Worm (Caenorhabditis elegans) whole organism, young adult: ENCODE measurements around the gene Y54G11A.7.

Experiments used
- B0261.1 ChIP-seq: sonication (generic microtip); optimal IDR thresholded peaks from 2 replicates; lab custom pipeline; 2016; ENCODE audit warnings: mild to moderate bottlenecking, missing genetic modification characterization, moderate library complexity, missing compliant biosample characterization
- B0336.3 ChIP-seq: fragments of 200-800 bp; sonication (Bioruptor generic); IDR thresholded peaks from 2 replicates; pipeline ENCODE4 v1.3.6; 2022; ENCODE audit warnings: missing genetic modification characterization, missing compliant biosample characterization
- C06A6.2 ChIP-seq: fragments of 200-800 bp; sonication (Bioruptor generic); conservative IDR thresholded peaks from 2 replicates; pipeline ENCODE4 v1.3.6; 2022; ENCODE audit warnings: missing genetic modification characterization, missing compliant biosample characterization
- C17E4.6 ChIP-seq: fragments of 200-800 bp; sonication (Bioruptor generic); IDR thresholded peaks from 2 replicates; pipeline ENCODE4 v1.3.6; 2022; ENCODE audit warnings: missing genetic modification reagents, missing genetic modification characterization, missing compliant biosample characterization
- F49E8.2 ChIP-seq: sonication (generic microtip); optimal IDR thresholded peaks from 3 replicates; lab custom pipeline; 2017; ENCODE audit warnings: missing genetic modification characterization, mild to moderate bottlenecking, missing compliant biosample characterization, antibody characterized with exemption, moderate library complexity; ENCODE audit not compliant: insufficient read depth
- F55B11.4 ChIP-seq: sonication (generic microtip); optimal IDR thresholded peaks from 2 replicates; lab custom pipeline; 2016; ENCODE audit warnings: missing compliant biosample characterization, missing genetic modification characterization, borderline replicate concordance; ENCODE audit not compliant: insufficient read depth
- F57A8.1 ChIP-seq: fragments of 200-800 bp; sonication (Bioruptor generic); optimal IDR thresholded peaks from 2 replicates; lab custom pipeline; 2018; ENCODE audit warnings: mild to moderate bottlenecking, missing genetic modification characterization, moderate library complexity, missing compliant biosample characterization
- F57C9.4 ChIP-seq: sonication (generic microtip); optimal IDR thresholded peaks from 2 replicates; lab custom pipeline; 2017; ENCODE audit warnings: mild to moderate bottlenecking, missing genetic modification characterization, missing compliant biosample characterization
- T26A5.8 ChIP-seq: sonication (generic microtip); optimal IDR thresholded peaks from 2 replicates; lab custom pipeline; 2016; ENCODE audit warnings: missing genetic modification characterization, missing compliant biosample characterization
- Y53F4B.3 ChIP-seq: fragments of 200-800 bp; sonication (Bioruptor generic); IDR thresholded peaks from 2 replicates; pipeline ENCODE4 v1.3.6; 2022; ENCODE audit warnings: missing genetic modification reagents, missing genetic modification characterization, missing compliant biosample characterization
- Y53G8AR.9 ChIP-seq: fragments of 200-800 bp; sonication (Bioruptor generic); conservative IDR thresholded peaks from 2 replicates; pipeline ENCODE4 v1.3.6; 2022; ENCODE audit warnings: missing genetic modification reagents, missing genetic modification characterization, missing compliant biosample characterization
- Y56A3A.18 ChIP-seq: fragments of 200-800 bp; sonication (Bioruptor generic); IDR thresholded peaks from 2 replicates; pipeline ENCODE4 v1.3.6; 2022; ENCODE audit warnings: missing genetic modification reagents, missing genetic modification characterization, missing compliant biosample characterization
- Y79H2A.3 ChIP-seq: fragments of 200-800 bp; sonication (Bioruptor generic); conservative IDR thresholded peaks from 2 replicates; pipeline ENCODE4 v1.3.6; 2022; ENCODE audit warnings: missing genetic modification reagents, missing genetic modification characterization, missing compliant biosample characterization
- Y95B8A.8 ChIP-seq: fragments of 200-800 bp; sonication (Bioruptor generic); IDR thresholded peaks from 2 replicates; pipeline ENCODE4 v1.3.6; 2022; ENCODE audit warnings: missing genetic modification reagents, missing genetic modification characterization, missing compliant biosample characterization
- akir-1 ChIP-seq: fragments of 200-800 bp; sonication (Bioruptor generic); optimal IDR thresholded peaks from 2 replicates; lab custom pipeline; 2018; ENCODE audit warnings: mild to moderate bottlenecking, missing genetic modification characterization, moderate library complexity, missing compliant biosample characterization
- ama-1 ChIP-seq, 3 experiments: fragments of 150-350 bp in 1 of 3; sonication (generic microtip) in 2 of 3; optimal IDR thresholded peaks; 2 replicates each; lab custom pipeline; 2014 to 2018; ENCODE audit warnings: missing biosample characterization in 2 of 3, missing genetic modification characterization in 2 of 3, missing genetic modification reagents in 2 of 3
- atf-7 ChIP-seq: sonication (generic microtip); optimal IDR thresholded peaks from 2 replicates; lab custom pipeline; 2017; ENCODE audit warnings: mild to moderate bottlenecking, missing genetic modification characterization, missing compliant biosample characterization
- ccch-3 ChIP-seq: fragments of 200-800 bp; sonication (Bioruptor generic); optimal IDR thresholded peaks from 2 replicates; lab custom pipeline; 2018; ENCODE audit warnings: mild to moderate bottlenecking, missing genetic modification characterization, missing compliant biosample characterization
- cebp-1 ChIP-seq, 2 experiments: fragments of 200-800 bp in 1 of 2; sonication (Bioruptor generic) in 1 of 2; sonication (generic microtip) in 1 of 2; IDR thresholded peaks in 1 of 2; optimal IDR thresholded peaks in 1 of 2; 2 replicates each; pipeline versions ENCODE4 v1.3.6 to Lab custom; 2017 to 2022; ENCODE audit warnings: missing compliant biosample characterization in 2 of 2, missing genetic modification characterization in 2 of 2, mild to moderate bottlenecking in 1 of 2, missing genetic modification reagents in 1 of 2, moderate library complexity in 1 of 2
- ceh-58 ChIP-seq: fragments of 200-800 bp; sonication (Bioruptor generic); IDR thresholded peaks from 2 replicates; pipeline ENCODE4 v1.3.6; 2022; ENCODE audit warnings: missing genetic modification characterization, missing compliant biosample characterization
- ceh-91 ChIP-seq: fragments of 200-800 bp; sonication (Bioruptor generic); IDR thresholded peaks from 2 replicates; pipeline ENCODE4 v1.3.6; 2022; ENCODE audit warnings: missing genetic modification reagents, missing genetic modification characterization, missing compliant biosample characterization
- dox-1 ChIP-seq: fragments of 200-800 bp; sonication (Bioruptor generic); IDR thresholded peaks from 2 replicates; pipeline ENCODE4 v1.3.6; 2022; ENCODE audit warnings: missing genetic modification reagents, missing genetic modification characterization, missing compliant biosample characterization
- dpl-1 ChIP-seq: fragments of 150-350 bp; optimal IDR thresholded peaks from 2 replicates; lab custom pipeline; 2014; ENCODE audit warnings: missing biosample characterization, missing genetic modification reagents, missing genetic modification characterization
- egrh-3 ChIP-seq: fragments of 200-800 bp; sonication (Bioruptor generic); IDR thresholded peaks from 2 replicates; pipeline ENCODE4 v1.3.6; 2022; ENCODE audit warnings: missing genetic modification reagents, missing genetic modification characterization, missing compliant biosample characterization
- fkh-3 ChIP-seq: sonication (generic microtip); optimal IDR thresholded peaks from 2 replicates; lab custom pipeline; 2016; ENCODE audit warnings: mild to moderate bottlenecking, missing genetic modification characterization, missing compliant biosample characterization
- lin-26 ChIP-seq: fragments of 200-800 bp; sonication (Bioruptor generic); IDR thresholded peaks from 2 replicates; pipeline ENCODE4 v1.3.6; 2022; ENCODE audit warnings: missing genetic modification reagents, missing genetic modification characterization, missing compliant biosample characterization
- lin-40 ChIP-seq: sonication (generic microtip); optimal IDR thresholded peaks from 2 replicates; lab custom pipeline; 2016; ENCODE audit warnings: missing genetic modification characterization, mild to moderate bottlenecking, missing compliant biosample characterization, missing genotype, missing genetic modification reagents
- lir-1 ChIP-seq: fragments of 200-800 bp; sonication (Bioruptor generic); conservative IDR thresholded peaks from 2 replicates; pipeline ENCODE4 v1.3.6; 2022; ENCODE audit warnings: missing genetic modification reagents, missing genetic modification characterization, missing compliant biosample characterization
- lsl-1 ChIP-seq: fragments of 200-800 bp; sonication (Bioruptor generic); optimal IDR thresholded peaks from 2 replicates; lab custom pipeline; 2018; ENCODE audit warnings: mild to moderate bottlenecking, missing genetic modification characterization, moderate library complexity, missing compliant biosample characterization
- madf-6 ChIP-seq: fragments of 200-800 bp; sonication (Bioruptor generic); IDR thresholded peaks from 2 replicates; pipeline ENCODE4 v1.3.6; 2022; ENCODE audit warnings: missing genetic modification reagents, missing genetic modification characterization, missing compliant biosample characterization
- mcd-1 ChIP-seq: fragments of 200-800 bp; sonication (Bioruptor generic); IDR thresholded peaks from 2 replicates; pipeline ENCODE4 v1.3.6; 2022; ENCODE audit warnings: missing genetic modification reagents, missing genetic modification characterization, missing compliant biosample characterization
- mes-4 ChIP-seq: sonication (generic microtip); optimal IDR thresholded peaks from 2 replicates; lab custom pipeline; 2016; ENCODE audit warnings: missing genotype, missing genetic modification characterization, missing compliant biosample characterization
- mxl-1 ChIP-seq: sonication (generic microtip); optimal IDR thresholded peaks from 2 replicates; lab custom pipeline; 2016; ENCODE audit warnings: missing genetic modification characterization, missing compliant biosample characterization
- nhr-179 ChIP-seq: sonication (generic microtip); optimal IDR thresholded peaks from 2 replicates; lab custom pipeline; 2016; ENCODE audit warnings: mild to moderate bottlenecking, missing genetic modification characterization, missing compliant biosample characterization
- nhr-80 ChIP-seq: sonication (generic microtip); optimal IDR thresholded peaks from 2 replicates; lab custom pipeline; 2016; ENCODE audit warnings: missing genetic modification characterization, missing compliant biosample characterization
- pbrm-1 ChIP-seq: fragments of 200-800 bp; sonication (Bioruptor generic); IDR thresholded peaks from 2 replicates; pipeline ENCODE4 v1.3.6; 2022; ENCODE audit warnings: missing genetic modification reagents, missing genetic modification characterization, missing compliant biosample characterization
- rcor-1 ChIP-seq: fragments of 200-800 bp; sonication (Bioruptor generic); IDR thresholded peaks from 2 replicates; pipeline ENCODE4 v1.3.6; 2022; ENCODE audit warnings: missing genetic modification reagents, missing genetic modification characterization, missing compliant biosample characterization
- snpc-3.4 ChIP-seq: sonication (generic microtip); optimal IDR thresholded peaks from 2 replicates; lab custom pipeline; 2017; ENCODE audit warnings: missing genetic modification characterization, mild to moderate bottlenecking, missing compliant biosample characterization, antibody characterized with exemption, moderate library complexity, missing genotype, missing genetic modification reagents
- snpc-4 ChIP-seq, 5 experiments: fragments of 150-350 bp in 1 of 5; sonication (generic microtip) in 4 of 5; optimal IDR thresholded peaks; 2 replicates each; lab custom pipeline; 2014 to 2018; ENCODE audit warnings: missing genetic modification characterization in 5 of 5, missing biosample characterization in 3 of 5, antibody characterized with exemption in 2 of 5, mild to moderate bottlenecking in 2 of 5, missing compliant biosample characterization in 2 of 5, missing genotype in 2 of 5, moderate library complexity in 2 of 5, missing genetic modification reagents in 1 of 5
- somi-1 ChIP-seq: fragments of 200-800 bp; sonication (Bioruptor generic); optimal IDR thresholded peaks from 2 replicates; lab custom pipeline; 2018; ENCODE audit warnings: mild to moderate bottlenecking, missing genetic modification characterization, missing compliant biosample characterization
- tbp1 ChIP-seq: fragments of 200-800 bp; sonication (Bioruptor generic); optimal IDR thresholded peaks from 2 replicates; lab custom pipeline; 2018; ENCODE audit warnings: mild to moderate bottlenecking, missing genetic modification characterization, missing compliant biosample characterization
- tlf-1 ChIP-seq: fragments of 200-800 bp; sonication (Bioruptor generic); optimal IDR thresholded peaks from 2 replicates; lab custom pipeline; 2018; ENCODE audit warnings: mild to moderate bottlenecking, missing genetic modification characterization, missing compliant biosample characterization
- xnd-1 ChIP-seq: sonication (generic microtip); optimal IDR thresholded peaks from 2 replicates; lab custom pipeline; 2016; ENCODE audit warnings: missing genotype, missing genetic modification reagents, missing genetic modification characterization, missing compliant biosample characterization
- zfh-2 ChIP-seq: fragments of 200-800 bp; sonication (Bioruptor generic); conservative IDR thresholded peaks from 2 replicates; pipeline ENCODE4 v1.3.6; 2022; ENCODE audit warnings: missing genetic modification reagents, missing genetic modification characterization, missing compliant biosample characterization
- ztf-18 ChIP-seq: sonication (generic microtip); optimal IDR thresholded peaks from 2 replicates; lab custom pipeline; 2016; ENCODE audit warnings: missing genotype, mild to moderate bottlenecking, missing genetic modification characterization, missing compliant biosample characterization
- ztf-25 ChIP-seq: fragments of 200-800 bp; sonication (Bioruptor generic); IDR thresholded peaks from 2 replicates; pipeline ENCODE4 v1.3.6; 2022; ENCODE audit warnings: missing genetic modification reagents, missing genetic modification characterization, missing compliant biosample characterization
- ztf-26 ChIP-seq: sonication (generic microtip); optimal IDR thresholded peaks from 2 replicates; lab custom pipeline; 2017; ENCODE audit warnings: missing genetic modification characterization, missing compliant biosample characterization

The Y54G11A.7 gene

DNA sequence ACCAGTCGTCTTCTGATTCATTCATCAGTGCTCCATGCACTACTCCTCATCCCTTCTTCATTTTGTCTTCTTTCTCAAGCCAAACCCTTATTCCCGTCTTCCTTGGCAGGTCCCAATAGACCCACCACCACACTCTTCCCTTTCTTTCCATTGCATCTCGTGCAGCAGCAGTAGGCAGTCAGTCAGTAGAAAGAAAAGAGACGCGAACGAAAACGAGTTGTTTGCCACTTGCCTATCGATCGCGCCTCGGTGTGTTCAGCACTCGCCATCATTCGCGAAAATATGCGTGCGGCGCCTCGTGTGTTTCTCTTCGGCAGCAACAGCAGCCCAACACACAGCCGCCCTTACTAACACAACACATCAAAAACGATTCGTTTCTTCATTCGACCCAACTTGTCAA is 47.6 kb upstream of the Y54G11A.7 start (continued):
- TF ChIP-seq T26A5.8 (no peak), zfh-2 (GFP tag; lab: Robert Waterston, UW) (peak; percentile 46; the same call in 1 of the 2 replicates), ceh-58 (GFP tag; lab: Robert Waterston, UW) (no peak), snpc-3.4 (tag; lab: Kevin White, UChicago) (no peak), egrh-3 (GFP tag; lab: Robert Waterston, UW) (peak; percentile 24), tbp1 (GFP tag; lab: Kevin White, UChicago) (no peak), ztf-18 (no peak), akir-1 (GFP tag; lab: Kevin White, UChicago) (no peak), tlf-1 (no peak), cebp-1 (GFP tag; IDR thresholded peaks at IDR 0.05; lab: Robert Waterston, UW) (no peak), cebp-1 (tag; optimal IDR thresholded peaks at IDR 0.05; lab: Kevin White, UChicago) (peak; percentile 33), F57C9.4 (tag; lab: Kevin White, UChicago) (no peak), mxl-1 (tag; lab: Kevin White, UChicago) (no peak), C06A6.2 (GFP tag; lab: Robert Waterston, UW) (0 out of 2 replicates have a peak, but pooled peaks have one; percentile 36), xnd-1 (no peak), F57A8.1 (GFP tag; lab: Kevin White, UChicago) (no peak), madf-6 (GFP tag; lab: Robert Waterston, UW) (no peak), F49E8.2 (tag; lab: Kevin White, UChicago) (no peak), ceh-91 (GFP tag; lab: Robert Waterston, UW) (no peak), Y95B8A.8 (GFP tag; lab: Robert Waterston, UW) (no peak), snpc-4 (GFP tag; optimal IDR thresholded peaks at IDR 0.05; lab: Kevin White, UChicago) (no peak), snpc-4 (tag; optimal IDR thresholded peaks at IDR 0.05; lab: Kevin White, UChicago) (peak in 1 of 4 experiments; percentile 19), F55B11.4 (tag; lab: Kevin White, UChicago) (no peak), Y56A3A.18 (GFP tag; lab: Robert Waterston, UW) (0 out of 2 replicates have a peak, but pooled peaks have one; percentile 24), lin-40 (tag; lab: Kevin White, UChicago) (peak; percentile 15), fkh-3 (tag; lab: Kevin White, UChicago) (no peak), lsl-1 (GFP tag; lab: Kevin White, UChicago) (no peak), B0261.1 (tag; lab: Kevin White, UChicago) (no peak), C17E4.6 (GFP tag; lab: Robert Waterston, UW) (no peak), lir-1 (GFP tag; lab: Robert Waterston, UW) (no peak), ztf-26 (tag; lab: Kevin White, UChicago) (no peak), Y79H2A.3 (no peak), nhr-80 (tag; lab: Kevin White, UChicago) (peak; percentile 42), ama-1 (optimal IDR thresholded peaks at IDR 0.05; lab: Kevin White, UChicago) (no peak), ama-1 (GFP tag; optimal IDR thresholded peaks at IDR 0.05; lab: Kevin White, UChicago) (no peak), Y53F4B.3 (GFP tag; lab: Robert Waterston, UW) (no peak), dpl-1 (GFP tag; lab: Kevin White, UChicago) (no peak), B0336.3 (GFP tag; lab: Robert Waterston, UW) (no peak), dox-1 (GFP tag; lab: Robert Waterston, UW) (peak; percentile 26; the same call in 1 of the 2 replicates), rcor-1 (peak; percentile 50; the same call in 1 of the 2 replicates), Y53G8AR.9 (GFP tag; lab: Robert Waterston, UW) (no peak), ccch-3 (no peak), pbrm-1 (GFP tag; lab: Robert Waterston, UW) (peak; percentile 56; the same call in 1 of the 2 replicates), mcd-1 (peak; percentile 43; the same call in 1 of the 2 replicates), somi-1 (GFP tag; lab: Kevin White, UChicago) (no peak), ztf-25 (GFP tag; lab: Robert Waterston, UW) (no peak), lin-26 (no peak), atf-7 (tag; lab: Kevin White, UChicago) (no peak), nhr-179 (tag; lab: Kevin White, UChicago) (no peak), mes-4 (no peak)
